Worm (Caenorhabditis elegans): ENCODE results near the gene fbxa-183.
A peak's percentile ranks its signal among the peaks of the same experiment; 100 is the strongest.

Gene fbxa-183

ce11 chrV:5782687-5783086, at the start of gene fbxa-183:
Gene fbxa-183 (minus strand): TSS chrV:5782787.
- no peak for TF ChIP-seq nhr-237 (tag; optimal IDR thresholded peaks at IDR 0.05)
- no peak for TF ChIP-seq ztf-11 (tag; optimal IDR thresholded peaks at IDR 0.05)
- TF ChIP-seq unc-39 (tag; optimal IDR thresholded peaks at IDR 0.05) = no peak
- TF ChIP-seq alr-1 (tag; optimal IDR thresholded peaks at IDR 0.05) = no peak
- TF ChIP-seq lin-39 (tag; optimal IDR thresholded peaks at IDR 0.05) = no peak
- no peak for TF ChIP-seq nhr-12 (tag; optimal IDR thresholded peaks at IDR 0.05)
- no peak for TF ChIP-seq lin-11 (tag; optimal IDR thresholded peaks at IDR 0.05)
- TF ChIP-seq sma-3 (GFP tag; optimal IDR thresholded peaks at IDR 0.05) = no peak
- no peak for TF ChIP-seq skn-1 (tag; optimal IDR thresholded peaks at IDR 0.05)
- TF ChIP-seq ztf-1 (GFP tag; conservative IDR thresholded peaks at IDR 0.05) = no peak
- TF ChIP-seq crh-2 (tag; optimal IDR thresholded peaks at IDR 0.05) = no peak
- no peak for TF ChIP-seq nhr-21 (tag; optimal IDR thresholded peaks at IDR 0.05)
- no peak for TF ChIP-seq aly-2 (tag; optimal IDR thresholded peaks at IDR 0.05)
- TF ChIP-seq egl-27 (tag; optimal IDR thresholded peaks at IDR 0.05) = no peak
- no peak for TF ChIP-seq ceh-82 (tag; optimal IDR thresholded peaks at IDR 0.05)
- TF ChIP-seq snpc-4 (tag; optimal IDR thresholded peaks at IDR 0.05) = no peak
- TF ChIP-seq zag-1 (tag; optimal IDR thresholded peaks at IDR 0.05) = no peak

- TF ChIP-seq fos-1 (tag; optimal IDR thresholded peaks at IDR 0.05) (no peak), crh-2 (tag; optimal IDR thresholded peaks at IDR 0.05) (no peak)
These were observed 48.7 kb upstream of the fbxa-183 start for ce11 chrV:5831253-5831652.

ce11 chrV:5826592-5826991, 44.0 kb upstream of the fbxa-183 start, which contains the start of gene let-418:
Gene let-418 (plus strand): TSS chrV:5826833.
- no peak for TF ChIP-seq mdl-1 (tag; optimal IDR thresholded peaks at IDR 0.05)

ce11 chrV:5825478-5825877, 42.9 kb upstream of the fbxa-183 start:
- TF ChIP-seq ceh-16 (tag; optimal IDR thresholded peaks at IDR 0.05) (no peak), elt-1 (tag; optimal IDR thresholded peaks at IDR 0.05) (no peak), nhr-12 (tag; optimal IDR thresholded peaks at IDR 0.05) (no peak), snpc-4 (tag; optimal IDR thresholded peaks at IDR 0.05) (no peak), nhr-25 (tag; optimal IDR thresholded peaks at IDR 0.05) (no peak), ztf-11 (tag; optimal IDR thresholded peaks at IDR 0.05) (no peak), elt-3 (tag; optimal IDR thresholded peaks at IDR 0.05) (no peak), ztf-1 (GFP tag; conservative IDR thresholded peaks at IDR 0.05) (no peak), C34F6.9 (tag; optimal IDR thresholded peaks at IDR 0.05) (no peak), fos-1 (tag; optimal IDR thresholded peaks at IDR 0.05) (no peak), lsy-2 (tag; optimal IDR thresholded peaks at IDR 0.05) (no peak)

ce11 chrV:5822968-5823367, 40.4 kb upstream of the fbxa-183 start:
- TF ChIP-seq fos-1 (tag; optimal IDR thresholded peaks at IDR 0.05) (peak; percentile 91), snpc-4 (tag; optimal IDR thresholded peaks at IDR 0.05) (no peak), nhr-6 (tag; optimal IDR thresholded peaks at IDR 0.05) (no peak), gmeb-1 (tag; optimal IDR thresholded peaks at IDR 0.05) (peak; percentile 12), elt-3 (tag; optimal IDR thresholded peaks at IDR 0.05) (no peak), blmp-1 (tag; optimal IDR thresholded peaks at IDR 0.05; ENCODE audit: insufficient read depth) (peak; percentile 91), zag-1 (tag; optimal IDR thresholded peaks at IDR 0.05) (no peak), mdl-1 (tag; optimal IDR thresholded peaks at IDR 0.05) (peak; percentile 31 to 49), ama-1 (optimal IDR thresholded peaks at IDR 0.05) (no peak), lin-11 (tag; optimal IDR thresholded peaks at IDR 0.05) (no peak), ceh-82 (tag; optimal IDR thresholded peaks at IDR 0.05) (no peak), nhr-129 (tag; optimal IDR thresholded peaks at IDR 0.05) (peak; percentile 10), sma-9 (GFP tag; optimal IDR thresholded peaks at IDR 0.05) (peak; percentile 92), sma-9 (tag; optimal IDR thresholded peaks at IDR 0.05) (no peak), nhr-12 (tag; optimal IDR thresholded peaks at IDR 0.05) (no peak), peb-1 (tag; optimal IDR thresholded peaks at IDR 0.05) (no peak), dmd-4 (tag; optimal IDR thresholded peaks at IDR 0.05) (no peak), ztf-4 (tag; optimal IDR thresholded peaks at IDR 0.05) (no peak), nhr-77 (tag; optimal IDR thresholded peaks at IDR 0.05) (no peak), crh-2 (tag; optimal IDR thresholded peaks at IDR 0.05) (peak; percentile 55), sem-4 (tag; optimal IDR thresholded peaks at IDR 0.05) (no peak), sma-3 (GFP tag; optimal IDR thresholded peaks at IDR 0.05) (peak; percentile 90), egl-27 (tag; optimal IDR thresholded peaks at IDR 0.05) (peak; percentile 77), nhr-23 (tag; optimal IDR thresholded peaks at IDR 0.05) (no peak), nhr-21 (tag; optimal IDR thresholded peaks at IDR 0.05) (peak; percentile 90), nhr-25 (tag; optimal IDR thresholded peaks at IDR 0.05) (peak; percentile 79), lsy-2 (tag; optimal IDR thresholded peaks at IDR 0.05) (peak in 1 of 2 experiments; percentile 52), lin-13 (GFP tag; optimal IDR thresholded peaks at IDR 0.05) (no peak), nhr-237 (tag; optimal IDR thresholded peaks at IDR 0.05) (no peak), nhr-10 (tag; optimal IDR thresholded peaks at IDR 0.05) (no peak), skn-1 (tag; optimal IDR thresholded peaks at IDR 0.05) (no peak), unc-39 (tag; optimal IDR thresholded peaks at IDR 0.05) (no peak)
